Worm (Caenorhabditis elegans) whole organism, dauer: Measurements from ENCODE around the gene F35E8.6.

ENCODE experiments used
- unc-62 ChIP-seq: sonication (generic microtip); optimal IDR thresholded peaks from 2 replicates; lab custom pipeline; 2017; ENCODE audit warnings: missing biosample characterization, missing genetic modification reagents, missing genetic modification characterization

Gene F35E8.6

ce11 chrV:15911848-15912247 lies at the start of gene F35E8.6:
TSS of gene F35E8.6 (plus strand) at chrV:15912148.
- TF ChIP-seq unc-62 (GFP tag; lab: Kevin White, UChicago): no peak

ce11 chrV:15862599-15862998 lies 49.3 kb upstream of the F35E8.6 start, which contains the start of gene srz-12:
TSS of gene srz-12 (minus strand) at chrV:15862699.
- TF ChIP-seq unc-62 (GFP tag; lab: Kevin White, UChicago): no peak

ce11 chrV:15863042-15863441 lies 48.9 kb upstream of the F35E8.6 start, which contains the start of gene srh-299:
TSS of gene srh-299 (plus strand) at chrV:15863342.
- TF ChIP-seq unc-62 (GFP tag; lab: Kevin White, UChicago): no peak

ce11 chrV:15865839-15866238 lies 46.1 kb upstream of the F35E8.6 start, which contains the start of gene srh-293:
TSS of gene srh-293 (plus strand) at chrV:15866139.
- TF ChIP-seq unc-62 (GFP tag; lab: Kevin White, UChicago): no peak

- no peak for TF ChIP-seq unc-62 (GFP tag; lab: Kevin White, UChicago)
Measured at ce11 chrV:15867373-15867772, 44.6 kb upstream of the F35E8.6 start, which contains the start of gene fbxa-197. TSS of gene fbxa-197 (plus strand) at chrV:15867673.

ce11 chrV:15870356-15870755 lies 41.6 kb upstream of the F35E8.6 start, which contains the start of gene str-57:
TSS of gene str-57 (plus strand) at chrV:15870656.
- no peak for TF ChIP-seq unc-62 (GFP tag; lab: Kevin White, UChicago)

- no peak for TF ChIP-seq unc-62 (GFP tag; lab: Kevin White, UChicago)
Measured at ce11 chrV:15872273-15872672, 39.7 kb upstream of the F35E8.6 start, which contains the start of gene str-56. TSS of gene str-56 (plus strand) at chrV:15872573.

- no peak for TF ChIP-seq unc-62 (GFP tag; lab: Kevin White, UChicago)
Measured at ce11 chrV:15873762-15874161, 38.2 kb upstream of the F35E8.6 start.

- TF ChIP-seq unc-62 (GFP tag; lab: Kevin White, UChicago): no peak
Measured at ce11 chrV:15876308-15876707, 35.6 kb upstream of the F35E8.6 start, which contains the start of gene nhr-102. TSS of gene nhr-102 (minus strand) at chrV:15876408.

ce11 chrV:15879508-15879907 lies 32.4 kb upstream of the F35E8.6 start, which contains the start of gene nhr-84:
TSS of gene nhr-84 (minus strand) at chrV:15879608.
- no peak for TF ChIP-seq unc-62 (GFP tag; lab: Kevin White, UChicago)

ce11 chrV:15880033-15880432 lies 31.9 kb upstream of the F35E8.6 start:
- no peak for TF ChIP-seq unc-62 (GFP tag; lab: Kevin White, UChicago)

ce11 chrV:15880705-15881104 lies 31.2 kb upstream of the F35E8.6 start:
- TF ChIP-seq unc-62 (GFP tag; lab: Kevin White, UChicago): no peak

- no peak for TF ChIP-seq unc-62 (GFP tag; lab: Kevin White, UChicago)
Measured at ce11 chrV:15884698-15885097, 27.2 kb upstream of the F35E8.6 start, which contains the start of gene oac-42. TSS of gene oac-42 (minus strand) at chrV:15884798.

- TF ChIP-seq unc-62 (GFP tag; lab: Kevin White, UChicago): no peak
Measured at ce11 chrV:15885967-15886366, 26.0 kb upstream of the F35E8.6 start, which contains the start of gene T06C12.9. TSS of gene T06C12.9 (minus strand) at chrV:15886067.

ce11 chrV:15887708-15888295 lies 24.1 kb upstream of the F35E8.6 start:
- TF ChIP-seq unc-62 (GFP tag; lab: Kevin White, UChicago): no peak

- TF ChIP-seq unc-62 (GFP tag; lab: Kevin White, UChicago): no peak
Measured at ce11 chrV:15888751-15889150, 23.2 kb upstream of the F35E8.6 start, which contains the start of gene cgt-1. TSS of gene cgt-1 (minus strand) at chrV:15888851.

ce11 chrV:15890115-15890514 lies 21.8 kb upstream of the F35E8.6 start:
- no peak for TF ChIP-seq unc-62 (GFP tag; lab: Kevin White, UChicago)
